Fruit fly (Drosophila melanogaster): ENCODE results near the gene DIP-iota.

DNA sequence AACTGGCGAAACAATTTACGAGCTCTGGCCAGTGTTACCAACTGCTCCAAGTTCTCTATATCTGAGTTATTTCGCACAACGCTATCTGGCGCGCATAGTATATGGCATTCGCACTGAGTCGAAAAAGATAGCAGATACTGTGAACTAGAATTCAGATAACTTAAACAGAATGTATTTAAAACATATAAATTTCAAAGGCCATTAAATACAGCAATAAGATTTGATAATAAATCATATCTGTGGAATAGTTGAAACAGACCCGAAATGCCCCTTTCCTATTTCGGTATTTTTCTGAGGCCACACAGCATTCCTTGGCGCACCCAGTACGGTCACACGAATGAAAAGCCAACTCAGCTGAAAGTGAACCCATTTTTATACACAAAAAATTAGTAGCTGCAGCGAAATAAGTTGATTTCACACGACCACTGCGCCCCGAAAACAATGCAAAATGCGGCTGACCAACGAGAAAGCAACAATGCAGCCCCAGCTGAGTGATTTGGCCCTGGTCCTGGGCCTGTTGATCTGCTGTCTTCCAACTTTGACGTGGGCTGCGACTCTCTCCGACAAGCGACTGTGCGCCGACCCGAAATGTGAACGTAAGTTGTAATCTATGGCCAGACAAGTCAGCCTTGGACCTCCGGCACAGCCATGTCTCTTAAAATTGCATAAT is 27.7 kb upstream of the DIP-iota start, which contains the start of the genes CG31635 and Tango1:
- TF ChIP-seq CG1233 (GFP tag; optimal IDR thresholded peaks at IDR 0.05) (no peak), cwo (GFP tag; optimal IDR thresholded peaks at IDR 0.05) (no peak), CG8290 (GFP tag; optimal IDR thresholded peaks at IDR 0.05) (peak; percentile 24), CG8290 (tag; optimal IDR thresholded peaks at IDR 0.05) (no peak), dimm (GFP tag; IDR thresholded peaks at IDR 0.05) (no peak), eve (GFP tag; optimal IDR thresholded peaks at IDR 0.05) (no peak), CG6683 (GFP tag; optimal IDR thresholded peaks at IDR 0.05) (no peak)
